Fruit fly (Drosophila melanogaster): ENCODE results near the gene CG8478.

CG8478 gene

DNA sequence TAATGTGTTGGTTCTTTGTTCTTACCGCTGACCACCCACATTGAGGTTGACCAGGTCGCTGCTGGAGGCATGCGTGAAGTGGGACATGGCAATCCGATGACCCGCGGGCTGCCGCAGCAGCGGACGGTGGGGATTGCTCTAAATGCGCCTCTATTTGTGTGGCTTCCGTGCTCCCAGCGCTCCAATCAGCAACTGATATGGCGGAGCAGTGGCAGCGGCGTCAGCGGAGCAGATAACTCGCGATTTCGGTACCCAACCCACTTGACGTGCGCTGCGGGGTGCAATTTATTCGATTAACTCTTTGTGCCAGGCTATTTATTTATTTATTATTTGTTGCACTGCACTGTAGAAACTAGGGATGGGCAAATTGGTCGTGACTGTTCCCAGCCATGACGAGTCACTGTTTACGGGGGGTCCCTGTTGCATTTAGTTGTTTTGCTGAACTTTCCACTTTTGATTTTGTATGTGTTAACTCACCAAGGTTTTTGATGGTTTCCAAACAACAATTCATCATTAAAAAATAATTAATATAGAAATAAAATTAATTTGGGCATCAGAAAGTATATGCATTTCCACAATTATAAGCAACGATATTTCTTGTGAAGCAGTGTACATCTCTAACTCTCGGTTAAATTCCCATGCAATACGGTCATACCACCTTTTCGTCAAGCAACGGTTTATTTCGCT, 37.3 kb downstream of the CG8478 start, which contains the start of the genes CG9467 and CG8526 (continued):
- 0 out of 3 replicates have a peak, but pooled peaks have one; percentile 41 for TF ChIP-seq CG11093 (GFP tag; IDR thresholded peaks at IDR 0.05)
- TF ChIP-seq CG5180 (GFP tag; optimal IDR thresholded peaks at IDR 0.05): no peak
- TF ChIP-seq CG1832 (GFP tag; optimal IDR thresholded peaks at IDR 0.05): no peak
- TF ChIP-seq gcm2 (GFP tag; optimal IDR thresholded peaks at IDR 0.05): no peak
- TF ChIP-seq lov (optimal IDR thresholded peaks at IDR 0.05): no peak
- no peak for TF ChIP-seq lov (GFP tag; IDR thresholded peaks at IDR 0.05)
- no peak for TF ChIP-seq Optix (GFP tag; IDR thresholded peaks at IDR 0.05)
- TF ChIP-seq Fer1 (GFP tag; optimal IDR thresholded peaks at IDR 0.05): peak; percentile 53
- TF ChIP-seq CG7987 (GFP tag; optimal IDR thresholded peaks at IDR 0.05): no peak
- TF ChIP-seq danr (GFP tag; IDR thresholded peaks at IDR 0.05): no peak
- peak; percentile 48 for TF ChIP-seq CG14667 (GFP tag; IDR thresholded peaks at IDR 0.05)
- TF ChIP-seq Hmr (GFP tag; optimal IDR thresholded peaks at IDR 0.05): peak; percentile 74
- TF ChIP-seq CG7357 (GFP tag; IDR thresholded peaks at IDR 0.05): peak; percentile 50; the same call in 1 of the 3 replicates
- peak; percentile 51 for TF ChIP-seq HmgZ (tag; optimal IDR thresholded peaks at IDR 0.05)
- TF ChIP-seq Ravus (GFP tag; IDR thresholded peaks at IDR 0.05): no peak
- TF ChIP-seq Scr (GFP tag; IDR thresholded peaks at IDR 0.05; ENCODE audit: partially characterized antibody): peak; percentile 90
- peak; percentile 23 for TF ChIP-seq CG1233 (GFP tag; optimal IDR thresholded peaks at IDR 0.05)
- TF ChIP-seq CG18262 (tag; optimal IDR thresholded peaks at IDR 0.05): peak; percentile 69
- peak; percentile 77 for TF ChIP-seq CG10543 (GFP tag; optimal IDR thresholded peaks at IDR 0.05)
- TF ChIP-seq gcm (GFP tag; optimal IDR thresholded peaks at IDR 0.05): no peak
- TF ChIP-seq Med (GFP tag): peak; percentile 80
- TF ChIP-seq lola (GFP tag; optimal IDR thresholded peaks at IDR 0.05): peak in 1 of 3 experiments; percentile 74
- TF ChIP-seq CG17912 (GFP tag; optimal IDR thresholded peaks at IDR 0.05): no peak
- peak; percentile 46; the same call in 1 of the 2 replicates for TF ChIP-seq esg (GFP tag; conservative IDR thresholded peaks at IDR 0.05)
- no peak for TF ChIP-seq sens (GFP tag)
- no peak for TF ChIP-seq CG9876 (GFP tag; optimal IDR thresholded peaks at IDR 0.05)
- TF ChIP-seq CG18599 (GFP tag; optimal IDR thresholded peaks at IDR 0.05): no peak
- TF ChIP-seq CG13775 (GFP tag; optimal IDR thresholded peaks at IDR 0.05): peak; percentile 76
- no peak for TF ChIP-seq Dip2 (GFP tag; IDR thresholded peaks at IDR 0.05)
- TF ChIP-seq CG10959 (GFP tag; IDR thresholded peaks at IDR 0.05): no peak
- TF ChIP-seq slp2 (GFP tag; optimal IDR thresholded peaks at IDR 0.05): no peak
- peak; percentile 55 for TF ChIP-seq Meics (GFP tag; optimal IDR thresholded peaks at IDR 0.05)
- TF ChIP-seq HLHmδ (GFP tag; optimal IDR thresholded peaks at IDR 0.05): no peak
- no peak for TF ChIP-seq MTF-1 (GFP tag; optimal IDR thresholded peaks at IDR 0.05; ENCODE audit: borderline replicate concordance)
- no peak for TF ChIP-seq CG11723 (GFP tag; optimal IDR thresholded peaks at IDR 0.05)
- TF ChIP-seq CG4730 (GFP tag; IDR thresholded peaks at IDR 0.05): 0 out of 2 replicates have a peak, but pooled peaks have one; percentile 6
- no peak for TF ChIP-seq ftz-f1 (GFP tag; optimal IDR thresholded peaks at IDR 0.05)
- 0 out of 2 replicates have a peak, but pooled peaks have one; percentile 8 for TF ChIP-seq Ada2b (GFP tag; IDR thresholded peaks at IDR 0.05)
- no peak for TF ChIP-seq fd102C (GFP tag; optimal IDR thresholded peaks at IDR 0.05)
- no peak for TF ChIP-seq gsb (GFP tag; IDR thresholded peaks at IDR 0.05)
- no peak; the same call in 1 of the 2 replicates for TF ChIP-seq klu (GFP tag; IDR thresholded peaks at IDR 0.05)
- TF ChIP-seq CG6765 (GFP tag; optimal IDR thresholded peaks at IDR 0.05): peak; percentile 2
- peak; percentile 65 for TF ChIP-seq lmd (GFP tag; IDR thresholded peaks at IDR 0.05)
- TF ChIP-seq slbo (GFP tag; IDR thresholded peaks at IDR 0.05): peak; percentile 86
- peak; percentile 66 for TF ChIP-seq stwl (tag; optimal IDR thresholded peaks at IDR 0.05)
- TF ChIP-seq Dfd (GFP tag; optimal IDR thresholded peaks at IDR 0.05): no peak
- TF ChIP-seq CG2678 (tag; optimal IDR thresholded peaks at IDR 0.05): no peak
- TF ChIP-seq luna (GFP tag; optimal IDR thresholded peaks at IDR 0.05): no peak
- no peak for TF ChIP-seq Tbp (GFP tag; optimal IDR thresholded peaks at IDR 0.05)
- TF ChIP-seq CG2889 (GFP tag; IDR thresholded peaks at IDR 0.05): peak; percentile 69; the same call in 2 of the 3 replicates

Data from whole organism, embryonic.